Worm (Caenorhabditis elegans): Measurements from ENCODE around the gene B0353.1.

ce11 chrIII:577467-577866 lies 21.7 kb downstream of the B0353.1 start, which contains the start of gene gtf-2H5:
- TF ChIP-seq med-1 (GFP tag; optimal IDR thresholded peaks at IDR 0.05; ENCODE audit: insufficient read depth) (no peak), ref-1 (GFP tag; conservative IDR thresholded peaks at IDR 0.05) (no peak), klf-2 (GFP tag; conservative IDR thresholded peaks at IDR 0.05) (no peak)
